Worm (Caenorhabditis elegans) whole organism, L1 larva: ENCODE measurements around the gene ddx-46.

Experiments
- efl-3 ChIP-seq: fragments of 200-800 bp; sonication (Bioruptor generic); optimal IDR thresholded peaks from 2 replicates; lab custom pipeline; 2018; ENCODE audit warnings: mild to moderate bottlenecking, missing genetic modification characterization, missing compliant biosample characterization
- lsy-2 ChIP-seq, 2 experiments: fragments of 150-350 bp; optimal IDR thresholded peaks; 2 replicates each; lab custom pipeline; 2014; ENCODE audit warnings: missing biosample characterization in 2 of 2, missing genetic modification characterization in 2 of 2
- mdl-1 ChIP-seq, 2 experiments: fragments of 150-350 bp; optimal IDR thresholded peaks; 2 replicates each; lab custom pipeline; 2014 to 2017; ENCODE audit warnings: missing biosample characterization in 2 of 2, missing genetic modification characterization in 2 of 2, inconsistent platforms in 1 of 2
- pag-3 ChIP-seq: sonication (generic microtip); optimal IDR thresholded peaks from 2 replicates; lab custom pipeline; 2017; ENCODE audit warnings: missing genetic modification characterization, mild to moderate bottlenecking, missing compliant biosample characterization, antibody characterized with exemption, borderline replicate concordance; ENCODE audit not compliant: insufficient read depth
- sptf-1 ChIP-seq: fragments of 150-350 bp; optimal IDR thresholded peaks from 2 replicates; lab custom pipeline; 2014; ENCODE audit warnings: missing biosample characterization, missing genetic modification characterization
- ztf-11 ChIP-seq, 2 experiments: sonication (generic microtip); optimal IDR thresholded peaks; 2 replicates each; lab custom pipeline; 2016 to 2017; ENCODE audit warnings: missing genetic modification characterization in 2 of 2, missing biosample characterization in 1 of 2, missing compliant biosample characterization in 1 of 2

DNA sequence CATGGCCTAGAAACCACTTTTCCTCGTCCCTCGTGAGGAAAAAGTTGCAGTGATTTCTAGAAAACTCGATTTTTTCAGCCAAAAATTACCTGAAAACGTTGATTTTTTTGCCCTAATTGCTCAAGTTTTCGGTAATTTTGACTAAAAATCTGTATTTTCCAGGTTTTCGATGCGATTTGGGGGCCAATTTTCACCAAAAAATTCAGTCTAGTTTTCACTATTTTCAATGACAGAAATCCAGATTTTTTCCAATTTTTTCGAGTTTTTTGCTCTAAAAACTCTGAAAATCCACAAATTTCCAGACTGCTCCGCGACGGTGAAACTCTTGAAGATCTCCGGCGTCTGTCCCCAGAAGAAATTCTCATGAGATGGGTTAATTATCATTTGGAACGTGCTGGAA, 20.1 kb downstream of the ddx-46 start, which contains the start of gene plst-1:
- TF ChIP-seq mdl-1 (tag; optimal IDR thresholded peaks at IDR 0.05; lab: Kevin White, UChicago) (no peak), pag-3 (no peak), sptf-1 (tag; lab: Kevin White, UChicago) (no peak), ztf-11 (tag; optimal IDR thresholded peaks at IDR 0.05; lab: Kevin White, UChicago) (no peak), efl-3 (GFP tag; lab: Kevin White, UChicago) (no peak), lsy-2 (tag; optimal IDR thresholded peaks at IDR 0.05; lab: Kevin White, UChicago) (no peak)
